Worm (Caenorhabditis elegans) whole organism, young adult: ENCODE results near the gene pdi-2.

Experiments
- B0019.2 ChIP-seq: fragments of 200-800 bp; sonication (Bioruptor generic); conservative IDR thresholded peaks from 2 replicates; pipeline ENCODE4 v1.3.6; 2022; ENCODE audit warnings: missing genetic modification reagents, missing genetic modification characterization, missing compliant biosample characterization
- B0261.1 ChIP-seq: sonication (generic microtip); optimal IDR thresholded peaks from 2 replicates; lab custom pipeline; 2016; ENCODE audit warnings: mild to moderate bottlenecking, missing genetic modification characterization, moderate library complexity, missing compliant biosample characterization
- B0336.3 ChIP-seq: fragments of 200-800 bp; sonication (Bioruptor generic); IDR thresholded peaks from 2 replicates; pipeline ENCODE4 v1.3.6; 2022; ENCODE audit warnings: missing genetic modification characterization, missing compliant biosample characterization
- F37B4.10 ChIP-seq: fragments of 200-800 bp; sonication (Bioruptor generic); IDR thresholded peaks from 2 replicates; pipeline ENCODE4 v1.3.6; 2022; ENCODE audit warnings: missing genetic modification characterization, missing compliant biosample characterization
- F49E8.2 ChIP-seq: sonication (generic microtip); optimal IDR thresholded peaks from 3 replicates; lab custom pipeline; 2017; ENCODE audit warnings: missing genetic modification characterization, mild to moderate bottlenecking, missing compliant biosample characterization, antibody characterized with exemption, moderate library complexity; ENCODE audit not compliant: insufficient read depth
- K11D2.4 ChIP-seq: fragments of 200-800 bp; sonication (Bioruptor generic); IDR thresholded peaks from 2 replicates; pipeline ENCODE4 v1.3.6; 2022; ENCODE audit warnings: missing genetic modification reagents, missing genetic modification characterization, missing compliant biosample characterization
- K12H6.12 ChIP-seq: fragments of 200-800 bp; sonication (Bioruptor generic); optimal IDR thresholded peaks from 2 replicates; lab custom pipeline; 2018; ENCODE audit warnings: mild to moderate bottlenecking, missing genetic modification characterization, missing compliant biosample characterization
- T26A5.8 ChIP-seq: sonication (generic microtip); optimal IDR thresholded peaks from 2 replicates; lab custom pipeline; 2016; ENCODE audit warnings: missing genetic modification characterization, missing compliant biosample characterization
- Y53F4B.3 ChIP-seq: fragments of 200-800 bp; sonication (Bioruptor generic); IDR thresholded peaks from 2 replicates; pipeline ENCODE4 v1.3.6; 2022; ENCODE audit warnings: missing genetic modification reagents, missing genetic modification characterization, missing compliant biosample characterization
- Y53G8AR.9 ChIP-seq: fragments of 200-800 bp; sonication (Bioruptor generic); conservative IDR thresholded peaks from 2 replicates; pipeline ENCODE4 v1.3.6; 2022; ENCODE audit warnings: missing genetic modification reagents, missing genetic modification characterization, missing compliant biosample characterization
- ZK185.1 ChIP-seq: sonication (generic microtip); optimal IDR thresholded peaks from 2 replicates; lab custom pipeline; 2016; ENCODE audit warnings: mild to moderate bottlenecking, missing genetic modification characterization, missing compliant biosample characterization; ENCODE audit not compliant: poor library complexity, severe bottlenecking
- ama-1 ChIP-seq, 3 experiments: fragments of 150-350 bp in 1 of 3; sonication (generic microtip) in 2 of 3; optimal IDR thresholded peaks; 2 replicates each; lab custom pipeline; 2014 to 2018; ENCODE audit warnings: missing biosample characterization in 2 of 3, missing genetic modification characterization in 2 of 3, missing genetic modification reagents in 2 of 3
- athp-1 ChIP-seq: sonication (generic microtip); optimal IDR thresholded peaks from 2 replicates; lab custom pipeline; 2017; ENCODE audit warnings: mild to moderate bottlenecking, missing genetic modification characterization, missing compliant biosample characterization
- attf-6 ChIP-seq: fragments of 200-800 bp; sonication (Bioruptor generic); IDR thresholded peaks from 2 replicates; pipeline ENCODE4 v1.3.6; 2022; ENCODE audit warnings: missing genetic modification reagents, missing genetic modification characterization, missing compliant biosample characterization
- bed-2 ChIP-seq: fragments of 200-800 bp; sonication (Bioruptor generic); IDR thresholded peaks from 2 replicates; pipeline ENCODE4 v1.3.6; 2022; ENCODE audit warnings: missing genetic modification reagents, missing genetic modification characterization, missing compliant biosample characterization
- ceh-40 ChIP-seq: fragments of 200-800 bp; sonication (Bioruptor generic); IDR thresholded peaks from 2 replicates; pipeline ENCODE4 v1.3.6; 2022; ENCODE audit warnings: missing genetic modification characterization, missing compliant biosample characterization
- ceh-79 ChIP-seq: sonication (generic microtip); optimal IDR thresholded peaks from 2 replicates; lab custom pipeline; 2017; ENCODE audit warnings: mild to moderate bottlenecking, missing genetic modification characterization, missing compliant biosample characterization
- ceh-91 ChIP-seq: fragments of 200-800 bp; sonication (Bioruptor generic); IDR thresholded peaks from 2 replicates; pipeline ENCODE4 v1.3.6; 2022; ENCODE audit warnings: missing genetic modification reagents, missing genetic modification characterization, missing compliant biosample characterization
- dox-1 ChIP-seq: fragments of 200-800 bp; sonication (Bioruptor generic); IDR thresholded peaks from 2 replicates; pipeline ENCODE4 v1.3.6; 2022; ENCODE audit warnings: missing genetic modification reagents, missing genetic modification characterization, missing compliant biosample characterization
- dpff-1 ChIP-seq: sonication (generic microtip); optimal IDR thresholded peaks from 2 replicates; lab custom pipeline; 2017; ENCODE audit warnings: mild to moderate bottlenecking, missing genetic modification characterization, missing compliant biosample characterization
- dpl-1 ChIP-seq: fragments of 150-350 bp; optimal IDR thresholded peaks from 2 replicates; lab custom pipeline; 2014; ENCODE audit warnings: missing biosample characterization, missing genetic modification reagents, missing genetic modification characterization
- egrh-3 ChIP-seq: fragments of 200-800 bp; sonication (Bioruptor generic); IDR thresholded peaks from 2 replicates; pipeline ENCODE4 v1.3.6; 2022; ENCODE audit warnings: missing genetic modification reagents, missing genetic modification characterization, missing compliant biosample characterization
- gei-17 ChIP-seq: fragments of 200-800 bp; sonication (Bioruptor generic); optimal IDR thresholded peaks from 2 replicates; lab custom pipeline; 2018; ENCODE audit warnings: mild to moderate bottlenecking, missing genetic modification characterization, missing compliant biosample characterization
- hlh-26 ChIP-seq: fragments of 200-800 bp; sonication (Bioruptor generic); conservative IDR thresholded peaks from 2 replicates; pipeline ENCODE4 v1.3.6; 2022; ENCODE audit warnings: missing genetic modification reagents, missing genetic modification characterization, missing compliant biosample characterization
- hmg-1.2 ChIP-seq: fragments of 200-800 bp; sonication (Bioruptor generic); IDR thresholded peaks from 2 replicates; pipeline ENCODE4 v1.3.6; 2022; ENCODE audit warnings: missing genetic modification reagents, missing genetic modification characterization, missing compliant biosample characterization
- hmg-20 ChIP-seq: fragments of 200-800 bp; sonication (Bioruptor generic); IDR thresholded peaks from 2 replicates; pipeline ENCODE4 v1.3.6; 2022; ENCODE audit warnings: missing genetic modification reagents, missing genetic modification characterization, missing compliant biosample characterization
- let-607 ChIP-seq, 2 experiments: fragments of 200-800 bp in 1 of 2; sonication (Bioruptor generic) in 1 of 2; sonication (generic microtip) in 1 of 2; optimal IDR thresholded peaks; 2 replicates each; lab custom pipeline; 2016 to 2018; ENCODE audit warnings: mild to moderate bottlenecking in 2 of 2, missing compliant biosample characterization in 2 of 2, missing genetic modification characterization in 2 of 2, moderate library complexity in 2 of 2, missing genotype in 1 of 2
- lin-26 ChIP-seq: fragments of 200-800 bp; sonication (Bioruptor generic); IDR thresholded peaks from 2 replicates; pipeline ENCODE4 v1.3.6; 2022; ENCODE audit warnings: missing genetic modification reagents, missing genetic modification characterization, missing compliant biosample characterization
- lin-40 ChIP-seq: sonication (generic microtip); optimal IDR thresholded peaks from 2 replicates; lab custom pipeline; 2016; ENCODE audit warnings: missing genetic modification characterization, mild to moderate bottlenecking, missing compliant biosample characterization, missing genotype, missing genetic modification reagents
- lsy-27 ChIP-seq: sonication (generic microtip); optimal IDR thresholded peaks from 2 replicates; lab custom pipeline; 2017; ENCODE audit warnings: missing genetic modification characterization, mild to moderate bottlenecking, missing compliant biosample characterization, antibody characterized with exemption, missing genotype, borderline replicate concordance; ENCODE audit not compliant: insufficient read depth
- madf-10 ChIP-seq: sonication (generic microtip); optimal IDR thresholded peaks from 2 replicates; lab custom pipeline; 2016; ENCODE audit warnings: mild to moderate bottlenecking, missing genetic modification characterization, missing compliant biosample characterization
- nhr-120 ChIP-seq: fragments of 200-800 bp; sonication (Bioruptor generic); IDR thresholded peaks from 2 replicates; pipeline ENCODE4 v1.3.6; 2022; ENCODE audit warnings: missing genetic modification characterization, missing compliant biosample characterization
- nhr-179 ChIP-seq: sonication (generic microtip); optimal IDR thresholded peaks from 2 replicates; lab custom pipeline; 2016; ENCODE audit warnings: mild to moderate bottlenecking, missing genetic modification characterization, missing compliant biosample characterization
- nhr-90 ChIP-seq: sonication (generic microtip); optimal IDR thresholded peaks from 2 replicates; lab custom pipeline; 2016; ENCODE audit warnings: missing genotype, mild to moderate bottlenecking, missing genetic modification characterization, missing compliant biosample characterization
- pbrm-1 ChIP-seq: fragments of 200-800 bp; sonication (Bioruptor generic); IDR thresholded peaks from 2 replicates; pipeline ENCODE4 v1.3.6; 2022; ENCODE audit warnings: missing genetic modification reagents, missing genetic modification characterization, missing compliant biosample characterization
- rec-8 ChIP-seq, 2 experiments: sonication (generic microtip); optimal IDR thresholded peaks; 2 replicates each; lab custom pipeline; 2016; ENCODE audit warnings: mild to moderate bottlenecking in 2 of 2, missing genetic modification characterization in 2 of 2, missing genetic modification reagents in 2 of 2, missing genotype in 2 of 2, missing biosample characterization in 1 of 2, missing compliant biosample characterization in 1 of 2, moderate library complexity in 1 of 2
- rpc-1 ChIP-seq, 2 experiments: fragments of 150-350 bp in 1 of 2; sonication (generic microtip) in 1 of 2; optimal IDR thresholded peaks; 2 replicates each; lab custom pipeline; 2014 to 2018; ENCODE audit warnings: missing biosample characterization in 1 of 2, missing genetic modification characterization in 1 of 2, missing genetic modification reagents in 1 of 2, missing genotype in 1 of 2
- sea-2 ChIP-seq: fragments of 200-800 bp; sonication (Bioruptor generic); IDR thresholded peaks from 2 replicates; pipeline ENCODE4 v1.3.6; 2022; ENCODE audit warnings: missing genetic modification characterization, missing compliant biosample characterization
- snpc-1.1 ChIP-seq: sonication (generic microtip); optimal IDR thresholded peaks from 2 replicates; lab custom pipeline; 2017; ENCODE audit warnings: missing genetic modification characterization, mild to moderate bottlenecking, missing compliant biosample characterization, antibody characterized with exemption, moderate library complexity, missing genotype, missing genetic modification reagents; ENCODE audit not compliant: insufficient read depth
- snpc-4 ChIP-seq, 5 experiments: fragments of 150-350 bp in 1 of 5; sonication (generic microtip) in 4 of 5; optimal IDR thresholded peaks; 2 replicates each; lab custom pipeline; 2014 to 2018; ENCODE audit warnings: missing genetic modification characterization in 5 of 5, missing biosample characterization in 3 of 5, antibody characterized with exemption in 2 of 5, mild to moderate bottlenecking in 2 of 5, missing compliant biosample characterization in 2 of 5, missing genotype in 2 of 5, moderate library complexity in 2 of 5, missing genetic modification reagents in 1 of 5
- somi-1 ChIP-seq: fragments of 200-800 bp; sonication (Bioruptor generic); optimal IDR thresholded peaks from 2 replicates; lab custom pipeline; 2018; ENCODE audit warnings: mild to moderate bottlenecking, missing genetic modification characterization, missing compliant biosample characterization
- unc-62 ChIP-seq: fragments of 150-350 bp; optimal IDR thresholded peaks from 2 replicates; lab custom pipeline; 2014; ENCODE audit warnings: missing biosample characterization, missing genetic modification reagents, missing genetic modification characterization
- zfh-2 ChIP-seq: fragments of 200-800 bp; sonication (Bioruptor generic); conservative IDR thresholded peaks from 2 replicates; pipeline ENCODE4 v1.3.6; 2022; ENCODE audit warnings: missing genetic modification reagents, missing genetic modification characterization, missing compliant biosample characterization
- ztf-18 ChIP-seq: sonication (generic microtip); optimal IDR thresholded peaks from 2 replicates; lab custom pipeline; 2016; ENCODE audit warnings: missing genotype, mild to moderate bottlenecking, missing genetic modification characterization, missing compliant biosample characterization
- ztf-26 ChIP-seq: sonication (generic microtip); optimal IDR thresholded peaks from 2 replicates; lab custom pipeline; 2017; ENCODE audit warnings: missing genetic modification characterization, missing compliant biosample characterization
- ztf-28 ChIP-seq: fragments of 200-800 bp; sonication (Bioruptor generic); IDR thresholded peaks from 2 replicates; pipeline ENCODE4 v1.3.6; 2022; ENCODE audit warnings: missing genetic modification reagents, missing genetic modification characterization, missing compliant biosample characterization

pdi-2 gene

DNA sequence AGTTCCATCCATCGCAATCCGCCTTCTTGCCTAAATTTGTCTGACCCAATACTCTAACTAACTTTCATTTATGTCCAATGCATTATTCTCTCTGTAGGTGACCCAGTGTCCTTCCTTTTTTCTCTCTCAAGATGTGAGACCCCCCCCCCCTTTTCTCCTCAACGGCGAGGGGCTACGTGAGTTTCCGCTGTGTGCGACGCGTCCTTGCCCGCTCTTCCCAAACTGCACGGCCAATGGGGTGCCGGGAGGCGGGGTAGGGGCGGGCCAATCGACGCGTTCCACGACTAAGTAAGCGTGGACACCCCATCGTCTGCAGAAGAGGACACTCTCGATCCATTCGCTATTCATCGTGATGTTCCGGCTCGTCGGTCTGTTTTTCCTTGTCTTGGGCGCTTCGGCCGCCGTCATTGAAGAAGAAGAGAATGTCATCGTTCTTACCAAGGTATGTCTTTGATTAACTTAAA, at the start of gene pdi-2 (continued):
- peak; percentile 11 for TF ChIP-seq ceh-79 (tag; lab: Kevin White, UChicago)
- TF ChIP-seq Y53F4B.3, result no peak
- TF ChIP-seq bed-2 (GFP tag; lab: Robert Waterston, UW), result peak; percentile 12; the same call in 1 of the 2 replicates
- peak; percentile 99 for TF ChIP-seq zfh-2 (GFP tag; lab: Robert Waterston, UW)
- no peak for TF ChIP-seq F37B4.10 (GFP tag; lab: Robert Waterston, UW)
- no peak for TF ChIP-seq lsy-27 (tag; lab: Kevin White, UChicago)
- TF ChIP-seq ZK185.1 (tag; lab: Kevin White, UChicago), result no peak
- peak; percentile 10 for TF ChIP-seq ztf-18 (tag; lab: Kevin White, UChicago)
- no peak for TF ChIP-seq rpc-1 (optimal IDR thresholded peaks at IDR 0.05; lab: Kevin White, UChicago)
- TF ChIP-seq rpc-1 (tag; optimal IDR thresholded peaks at IDR 0.05; lab: Kevin White, UChicago), result no peak
- TF ChIP-seq K12H6.12 (tag; lab: Kevin White, UChicago), result peak; percentile 51
- no peak; the same call in 1 of the 2 replicates for TF ChIP-seq Y53G8AR.9 (GFP tag; lab: Robert Waterston, UW)
- TF ChIP-seq dpl-1, result no peak
- TF ChIP-seq snpc-4 (GFP tag; optimal IDR thresholded peaks at IDR 0.05; lab: Kevin White, UChicago), result no peak
- no peak for TF ChIP-seq snpc-4 (tag; optimal IDR thresholded peaks at IDR 0.05; lab: Kevin White, UChicago)
- peak; percentile 68; the same call in 1 of the 2 replicates for TF ChIP-seq pbrm-1 (GFP tag; lab: Robert Waterston, UW)
- TF ChIP-seq hmg-1.2, result peak; percentile 35
- TF ChIP-seq ztf-28 (GFP tag; lab: Robert Waterston, UW), result no peak
- TF ChIP-seq dpff-1, result no peak
- TF ChIP-seq hmg-20, result no peak
- TF ChIP-seq ceh-40 (GFP tag; lab: Robert Waterston, UW), result no peak
- TF ChIP-seq dox-1 (GFP tag; lab: Robert Waterston, UW), result peak; percentile 82
- 0 out of 2 replicates have a peak, but pooled peaks have one; percentile 19 for TF ChIP-seq lin-26
- TF ChIP-seq rec-8 (tag; optimal IDR thresholded peaks at IDR 0.05; lab: Kevin White, UChicago), result no peak
- no peak for TF ChIP-seq ceh-91 (GFP tag; lab: Robert Waterston, UW)
- peak; percentile 41 for TF ChIP-seq gei-17
- TF ChIP-seq nhr-179 (tag; lab: Kevin White, UChicago), result no peak
- TF ChIP-seq athp-1, result peak; percentile 10
- no peak for TF ChIP-seq sea-2 (GFP tag; lab: Robert Waterston, UW)
- peak; percentile 44; the same call in 1 of the 2 replicates for TF ChIP-seq B0336.3 (GFP tag; lab: Robert Waterston, UW)
- no peak for TF ChIP-seq T26A5.8 (tag; lab: Kevin White, UChicago)
- peak; percentile 50 for TF ChIP-seq lin-40
- TF ChIP-seq B0019.2 (GFP tag; lab: Robert Waterston, UW), result no peak
- TF ChIP-seq attf-6 (GFP tag; lab: Robert Waterston, UW), result no peak
- TF ChIP-seq F49E8.2 (tag; lab: Kevin White, UChicago), result no peak
- TF ChIP-seq ztf-26 (tag; lab: Kevin White, UChicago), result peak; percentile 75
- no peak for TF ChIP-seq hlh-26
- no peak for TF ChIP-seq snpc-1.1 (tag; lab: Kevin White, UChicago)
- no peak for TF ChIP-seq unc-62
- TF ChIP-seq let-607 (tag; optimal IDR thresholded peaks at IDR 0.05; lab: Kevin White, UChicago), result peak; percentile 96 to 98
- no peak for TF ChIP-seq madf-10 (tag; lab: Kevin White, UChicago)
- TF ChIP-seq somi-1 (GFP tag; lab: Kevin White, UChicago), result peak; percentile 75
- TF ChIP-seq K11D2.4 (GFP tag; lab: Robert Waterston, UW), result peak; percentile 74
- peak; percentile 85 for TF ChIP-seq ama-1 (optimal IDR thresholded peaks at IDR 0.05; lab: Kevin White, UChicago)
- TF ChIP-seq ama-1 (GFP tag; optimal IDR thresholded peaks at IDR 0.05; lab: Kevin White, UChicago), result no peak
- TF ChIP-seq B0261.1 (tag; lab: Kevin White, UChicago), result no peak
- no peak for TF ChIP-seq nhr-120 (GFP tag; lab: Robert Waterston, UW)
- TF ChIP-seq nhr-90 (tag; lab: Kevin White, UChicago), result no peak
- TF ChIP-seq egrh-3 (GFP tag; lab: Robert Waterston, UW), result peak; percentile 96
